Worm (Caenorhabditis elegans): ENCODE data around the gene C49C3.9.

DNA sequence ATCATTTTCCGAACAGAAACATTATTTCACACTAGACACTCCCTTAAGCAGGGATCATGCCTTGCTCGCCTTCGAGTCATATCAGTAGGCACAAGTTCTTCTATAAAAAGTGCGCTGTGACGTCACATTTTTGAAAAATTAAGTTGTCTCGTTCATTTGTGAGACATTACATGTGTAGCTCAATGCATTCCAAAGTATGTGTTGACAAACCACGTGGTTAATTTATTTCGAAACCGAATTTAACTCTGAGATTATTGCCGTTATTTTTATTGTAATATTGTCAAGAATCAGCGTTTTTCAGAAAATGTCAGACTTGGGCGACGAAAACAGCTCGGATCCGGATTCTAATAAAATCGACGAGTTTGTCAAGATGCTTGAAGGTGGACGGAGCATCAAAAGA is 47.6 kb downstream of the C49C3.9 start, which contains the start of gene T28F3.5:
- TF ChIP-seq zim-3 (tag; optimal IDR thresholded peaks at IDR 0.05) (no peak), F39B2.1 (GFP tag; IDR thresholded peaks at IDR 0.05) (no peak), snpc-4 (GFP tag; optimal IDR thresholded peaks at IDR 0.05) (no peak), snpc-4 (tag; optimal IDR thresholded peaks at IDR 0.05) (no peak), mxl-1 (tag; optimal IDR thresholded peaks at IDR 0.05) (no peak), ztf-28 (GFP tag; IDR thresholded peaks at IDR 0.05) (no peak), lin-35 (GFP tag; optimal IDR thresholded peaks at IDR 0.05) (no peak), him-1 (tag; optimal IDR thresholded peaks at IDR 0.05) (no peak), pha-4 (tag; optimal IDR thresholded peaks at IDR 0.05) (no peak), ama-1 (optimal IDR thresholded peaks at IDR 0.05) (no peak), ama-1 (GFP tag; optimal IDR thresholded peaks at IDR 0.05) (no peak)
